4 fruit fly cellular contexts compared by ENCODE assay signal in the genomic region with DNA sequence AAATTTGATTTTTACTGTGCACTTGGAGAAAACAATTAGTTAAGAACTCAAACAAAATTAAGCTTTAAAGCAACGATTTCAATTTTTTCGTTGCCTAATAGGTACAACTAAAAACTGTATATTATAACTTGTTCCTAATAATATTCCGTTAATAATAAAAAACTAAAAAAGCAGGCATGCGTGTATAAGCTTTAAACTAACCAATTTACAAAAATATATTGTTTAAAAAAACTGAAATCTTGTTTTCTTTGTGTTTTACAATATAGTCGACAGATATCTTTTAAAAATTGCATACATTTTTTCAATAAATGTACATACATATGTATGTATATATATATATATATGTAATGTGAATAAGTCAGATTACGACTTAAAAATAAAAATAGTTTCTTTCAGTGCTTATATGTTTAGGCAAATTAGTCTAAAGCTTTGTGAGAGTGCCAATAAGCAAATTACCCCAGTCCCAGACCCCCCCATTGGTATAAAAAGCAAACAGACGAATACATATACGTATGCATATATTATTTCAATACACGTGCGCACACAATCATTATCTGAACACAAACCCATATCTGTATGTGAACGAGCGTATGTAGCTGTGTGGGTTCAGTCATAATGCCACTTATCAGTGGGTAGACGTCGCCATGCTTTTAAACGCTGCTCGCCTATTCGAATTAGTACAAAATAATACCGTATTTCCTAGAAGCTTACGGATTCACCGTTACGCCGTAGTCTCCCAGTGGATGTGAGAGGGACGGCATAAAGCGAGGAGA.
TF ChIP-seq lines count a peak whose summit lies in the region.

No protein-coding gene starts in this region.

TF ChIP-seq in whole organism, adult, 20 proteins besides CTCF, POLR2A, EP300 and RAD21 (continued from another document):
- TF ChIP-seq pad (GFP tag; optimal IDR thresholded peaks at IDR 0.05; lab: Kevin White, UChicago) (peak; percentile 71), Hr96 (GFP tag; optimal IDR thresholded peaks at IDR 0.05; lab: Kevin White, UChicago) (no peak), Clk (GFP tag; optimal IDR thresholded peaks at IDR 0.05; lab: Kevin White, UChicago) (no peak), Mnt (GFP tag; optimal IDR thresholded peaks at IDR 0.05; lab: Kevin White, UChicago) (peak; percentile 93)

TF ChIP-seq in whole organism, embryonic, 481 proteins besides CTCF, POLR2A, EP300 and RAD21 (continued from another document and continues in another):
- TF ChIP-seq CG11247 (GFP tag; IDR thresholded peaks at IDR 0.05; lab: Robert Waterston, UW) (no peak), CG2116 (GFP tag; optimal IDR thresholded peaks at IDR 0.05; lab: Kevin White, UChicago) (peak; percentile 20), MESR4 (GFP tag; optimal IDR thresholded peaks at IDR 0.05; lab: Kevin White, UChicago) (no peak), CG16779 (GFP tag; IDR thresholded peaks at IDR 0.05; lab: Robert Waterston, UW) (no peak), CG12391 (tag; optimal IDR thresholded peaks at IDR 0.05; lab: Kevin White, UChicago) (peak; percentile 83), CG15601 (tag; optimal IDR thresholded peaks at IDR 0.05; lab: Kevin White, UChicago) (peak; percentile 80), seq (GFP tag; IDR thresholded peaks at IDR 0.05; lab: Robert Waterston, UW) (no peak), Fer2 (tag; optimal IDR thresholded peaks at IDR 0.05; lab: Kevin White, UChicago) (no peak), pum (GFP tag; optimal IDR thresholded peaks at IDR 0.05; lab: Kevin White, UChicago) (peak; percentile 7), wor (GFP tag; IDR thresholded peaks at IDR 0.05; lab: Robert Waterston, UW) (peak; percentile 51; the same call in 1 of the 2 replicates), CG10959 (GFP tag; IDR thresholded peaks at IDR 0.05; lab: Robert Waterston, UW) (no peak), CG11398 (GFP tag; optimal IDR thresholded peaks at IDR 0.05; lab: Kevin White, UChicago) (no peak), CG9797 (GFP tag; optimal IDR thresholded peaks at IDR 0.05; lab: Kevin White, UChicago) (no peak), CG7271 (tag; optimal IDR thresholded peaks at IDR 0.05; lab: Kevin White, UChicago) (no peak), CG9876 (GFP tag; optimal IDR thresholded peaks at IDR 0.05; lab: Kevin White, UChicago) (no peak), YL-1 (GFP tag; optimal IDR thresholded peaks at IDR 0.05; lab: Kevin White, UChicago) (no peak), sqz (GFP tag; optimal IDR thresholded peaks at IDR 0.05; lab: Kevin White, UChicago) (peak; percentile 33), CG10979 (tag; optimal IDR thresholded peaks at IDR 0.05; lab: Kevin White, UChicago) (peak; percentile 88), CkIIα-i1 (GFP tag; IDR thresholded peaks at IDR 0.05; lab: Robert Waterston, UW) (no peak), Drgx (GFP tag; IDR thresholded peaks at IDR 0.05; lab: Robert Waterston, UW) (no peak), CG18619 (GFP tag; optimal IDR thresholded peaks at IDR 0.05; lab: Kevin White, UChicago) (peak; percentile 85), trh (GFP tag; optimal IDR thresholded peaks at IDR 0.05; lab: Kevin White, UChicago) (peak; percentile 57), ftz-f1 (GFP tag; optimal IDR thresholded peaks at IDR 0.05; lab: Kevin White, UChicago) (peak; percentile 93), pb (GFP tag; optimal IDR thresholded peaks at IDR 0.05; lab: Kevin White, UChicago) (no peak), dati (GFP tag; IDR thresholded peaks at IDR 0.05; lab: Robert Waterston, UW) (no peak), tna (GFP tag; IDR thresholded peaks at IDR 0.05; lab: Robert Waterston, UW; ENCODE audit: partially characterized antibody) (peak; percentile 38; the same call in 1 of the 2 replicates), CG4820 (GFP tag; optimal IDR thresholded peaks at IDR 0.05; lab: Kevin White, UChicago) (peak; percentile 69), tio (GFP tag; optimal IDR thresholded peaks at IDR 0.05; lab: Kevin White, UChicago) (peak; percentile 57), CG15073 (GFP tag; optimal IDR thresholded peaks at IDR 0.05; lab: Kevin White, UChicago) (no peak), Ssrp (tag; optimal IDR thresholded peaks at IDR 0.05; lab: Kevin White, UChicago) (peak; percentile 88), so (GFP tag; IDR thresholded peaks at IDR 0.05; lab: Robert Waterston, UW) (no peak; the same call in 2 of the 3 replicates), inv (GFP tag; IDR thresholded peaks at IDR 0.05; lab: Robert Waterston, UW; ENCODE audit: partially characterized antibody) (no peak), dysf (GFP tag; IDR thresholded peaks at IDR 0.05; lab: Robert Waterston, UW) (peak; percentile 76), fu2 (GFP tag; optimal IDR thresholded peaks at IDR 0.05; lab: Kevin White, UChicago) (no peak), CG6272 (GFP tag; IDR thresholded peaks at IDR 0.05; lab: Robert Waterston, UW) (peak; percentile 45; the same call in 1 of the 2 replicates), CG9609 (GFP tag; optimal IDR thresholded peaks at IDR 0.05; lab: Kevin White, UChicago) (no peak), CG7786 (GFP tag; optimal IDR thresholded peaks at IDR 0.05; lab: Kevin White, UChicago) (no peak), CG17568 (GFP tag; optimal IDR thresholded peaks at IDR 0.05; lab: Kevin White, UChicago) (no peak), TFAM (GFP tag; optimal IDR thresholded peaks at IDR 0.05; lab: Kevin White, UChicago) (no peak)

TF ChIP-seq in whole organism, prepupa, 60 proteins besides CTCF, POLR2A, EP300 and RAD21 (continued from another document):
- TF ChIP-seq CG34406 (GFP tag; optimal IDR thresholded peaks at IDR 0.05; lab: Kevin White, UChicago) (peak; percentile 29), Blimp-1 (GFP tag; optimal IDR thresholded peaks at IDR 0.05; lab: Kevin White, UChicago) (no peak), ss (GFP tag; optimal IDR thresholded peaks at IDR 0.05; lab: Kevin White, UChicago) (peak in 1 of 2 experiments; percentile 10), CG16779 (tag; optimal IDR thresholded peaks at IDR 0.05; lab: Kevin White, UChicago) (no peak), CG6854 (GFP tag; optimal IDR thresholded peaks at IDR 0.05; lab: Kevin White, UChicago) (no peak), CG6792 (GFP tag; optimal IDR thresholded peaks at IDR 0.05; lab: Kevin White, UChicago) (peak; percentile 6), Gug (GFP tag; IDR thresholded peaks at IDR 0.05; lab: Robert Waterston, UW) (no peak), Hr4 (GFP tag; optimal IDR thresholded peaks at IDR 0.05; lab: Kevin White, UChicago) (no peak), fd85E (GFP tag; optimal IDR thresholded peaks at IDR 0.05; lab: Kevin White, UChicago) (no peak), cyc (GFP tag; optimal IDR thresholded peaks at IDR 0.05; lab: Kevin White, UChicago) (peak; percentile 0), Sox15 (GFP tag; optimal IDR thresholded peaks at IDR 0.05; lab: Kevin White, UChicago) (peak; percentile 35), acj6 (GFP tag; optimal IDR thresholded peaks at IDR 0.05; lab: Kevin White, UChicago) (peak; percentile 19), Met (GFP tag; optimal IDR thresholded peaks at IDR 0.05; lab: Kevin White, UChicago) (no peak), Eip78C (GFP tag; lab: Kevin White, UChicago) (peak; percentile 45), OdsH (GFP tag; optimal IDR thresholded peaks at IDR 0.05; lab: Kevin White, UChicago) (peak; percentile 9)

TF ChIP-seq in whole organism, wandering third instar larva, 38 proteins besides CTCF, POLR2A, EP300 and RAD21 (continued from another document):
- TF ChIP-seq dsf (GFP tag; optimal IDR thresholded peaks at IDR 0.05; lab: Kevin White, UChicago; ENCODE audit: borderline replicate concordance) = no peak
- no peak for TF ChIP-seq N (GFP tag; optimal IDR thresholded peaks at IDR 0.05; lab: Kevin White, UChicago)
- TF ChIP-seq Mio (GFP tag; optimal IDR thresholded peaks at IDR 0.05; lab: Kevin White, UChicago) = no peak
- TF ChIP-seq Hnf4 (GFP tag; optimal IDR thresholded peaks at IDR 0.05; lab: Kevin White, UChicago) = peak; percentile 51
- TF ChIP-seq Dfd (GFP tag; optimal IDR thresholded peaks at IDR 0.05; lab: Kevin White, UChicago) = no peak
- no peak for TF ChIP-seq jim (GFP tag; optimal IDR thresholded peaks at IDR 0.05; lab: Kevin White, UChicago)
- no peak for TF ChIP-seq pan (optimal IDR thresholded peaks at IDR 0.05; lab: Kevin White, UChicago)
- TF ChIP-seq OdsH (GFP tag; optimal IDR thresholded peaks at IDR 0.05; lab: Kevin White, UChicago) = no peak
- no peak for TF ChIP-seq Myc (optimal IDR thresholded peaks at IDR 0.05; lab: Kevin White, UChicago)
- TF ChIP-seq tai (GFP tag; optimal IDR thresholded peaks at IDR 0.05; lab: Kevin White, UChicago) = peak; percentile 56
- no peak for TF ChIP-seq fru (GFP tag; optimal IDR thresholded peaks at IDR 0.05; lab: Kevin White, UChicago)
- TF ChIP-seq Sp1 (GFP tag; optimal IDR thresholded peaks at IDR 0.05; lab: Kevin White, UChicago) = peak; percentile 65
- TF ChIP-seq Abd-B (GFP tag; optimal IDR thresholded peaks at IDR 0.05; lab: Kevin White, UChicago) = no peak
- peak in 1 of 2 experiments; percentile 40 for TF ChIP-seq foxo (GFP tag; optimal IDR thresholded peaks at IDR 0.05; lab: Kevin White, UChicago)
